Worm (Caenorhabditis elegans) whole organism, early embryonic: ENCODE data around the gene K08D10.14.

Experiments
- ama-1 ChIP-seq: fragments of 150-350 bp; optimal IDR thresholded peaks from 2 replicates; lab custom pipeline; 2014
- ceh-36 ChIP-seq: sonication (generic microtip); optimal IDR thresholded peaks from 2 replicates; lab custom pipeline; 2016; ENCODE audit warnings: missing genetic modification characterization, inconsistent platforms, missing compliant biosample characterization
- scrt-1 ChIP-seq: fragments of 200-800 bp; sonication (Bioruptor generic); IDR thresholded peaks from 2 replicates; pipeline ENCODE4 v1.3.6; 2022; ENCODE audit warnings: missing genetic modification characterization, missing compliant biosample characterization

- TF ChIP-seq scrt-1 (GFP tag; lab: Robert Waterston, UW): no peak
- TF ChIP-seq ceh-36 (tag; lab: Kevin White, UChicago): no peak
- TF ChIP-seq ama-1 (lab: Kevin White, UChicago): no peak
Measured at ce11 chrIV:4140265-4140664, 14.5 kb upstream of the K08D10.14 start, which contains the start of gene F49F1.18.
